Worm (Caenorhabditis elegans) whole organism, mixed stage, embryonic: ENCODE results near the gene T23E1.3.

Source experiments
- M03D4.4 ChIP-seq: sonication (generic microtip); optimal IDR thresholded peaks from 2 replicates; lab custom pipeline; 2017; ENCODE audit warnings: mild to moderate bottlenecking, missing genetic modification characterization, missing compliant biosample characterization
- bed-3 ChIP-seq: fragments of 200-800 bp; sonication (Bioruptor generic); optimal IDR thresholded peaks from 3 replicates; lab custom pipeline; 2018; ENCODE audit warnings: mild to moderate bottlenecking, missing genetic modification characterization, moderate library complexity, missing compliant biosample characterization
- blmp-1 ChIP-seq: fragments of 150-350 bp; optimal IDR thresholded peaks from 2 replicates; lab custom pipeline; 2014; ENCODE audit warnings: missing biosample characterization, missing genetic modification characterization
- ceh-83 ChIP-seq: fragments of 200-800 bp; sonication (Bioruptor generic); optimal IDR thresholded peaks from 2 replicates; lab custom pipeline; 2018; ENCODE audit warnings: mild to moderate bottlenecking, missing genetic modification characterization, missing compliant biosample characterization
- ces-1 ChIP-seq: fragments of 150-350 bp; optimal IDR thresholded peaks from 2 replicates; lab custom pipeline; 2014; ENCODE audit warnings: missing biosample characterization, missing genetic modification reagents, missing genetic modification characterization
- cnd-1 ChIP-seq: fragments of 200-800 bp; sonication (Bioruptor generic); optimal IDR thresholded peaks from 2 replicates; lab custom pipeline; 2018; ENCODE audit warnings: mild to moderate bottlenecking, missing genetic modification characterization, missing compliant biosample characterization
- drap-1 ChIP-seq: fragments of 200-800 bp; sonication (Bioruptor generic); optimal IDR thresholded peaks from 3 replicates; lab custom pipeline; 2018; ENCODE audit warnings: mild to moderate bottlenecking, missing genetic modification characterization, missing compliant biosample characterization
- flh-1 ChIP-seq: fragments of 200-800 bp; sonication (Bioruptor generic); optimal IDR thresholded peaks from 2 replicates; lab custom pipeline; 2018; ENCODE audit warnings: mild to moderate bottlenecking, missing genetic modification characterization, moderate library complexity, missing compliant biosample characterization
- ham-2 ChIP-seq: fragments of 200-800 bp; sonication (Bioruptor generic); optimal IDR thresholded peaks from 2 replicates; lab custom pipeline; 2018; ENCODE audit warnings: mild to moderate bottlenecking, missing genetic modification characterization, missing compliant biosample characterization
- hlh-1 ChIP-seq: fragments of 150-350 bp; optimal IDR thresholded peaks from 2 replicates; lab custom pipeline; 2014; ENCODE audit warnings: missing biosample characterization, missing genetic modification reagents, missing genetic modification characterization
- lin-13 ChIP-seq: fragments of 150-350 bp; optimal IDR thresholded peaks from 2 replicates; lab custom pipeline; 2014; ENCODE audit warnings: missing biosample characterization, missing genetic modification characterization
- mab-5 ChIP-seq: fragments of 150-350 bp; optimal IDR thresholded peaks from 2 replicates; lab custom pipeline; 2014; ENCODE audit warnings: missing biosample characterization, missing genetic modification characterization
- mep-1 ChIP-seq: fragments of 150-350 bp; optimal IDR thresholded peaks from 2 replicates; lab custom pipeline; 2017; ENCODE audit warnings: missing biosample characterization, missing genetic modification reagents, missing genetic modification characterization, inconsistent platforms
- mls-2 ChIP-seq: sonication (generic microtip); optimal IDR thresholded peaks from 2 replicates; lab custom pipeline; 2016; ENCODE audit warnings: mild to moderate bottlenecking, missing genetic modification characterization, moderate library complexity, missing compliant biosample characterization
- nhr-12 ChIP-seq: fragments of 150-350 bp; optimal IDR thresholded peaks from 2 replicates; lab custom pipeline; 2014; ENCODE audit warnings: missing biosample characterization, missing genetic modification characterization
- nhr-2 ChIP-seq: fragments of 150-350 bp; optimal IDR thresholded peaks from 2 replicates; lab custom pipeline; 2014; ENCODE audit warnings: missing biosample characterization, missing genetic modification characterization
- nhr-237 ChIP-seq: fragments of 150-350 bp; optimal IDR thresholded peaks from 2 replicates; lab custom pipeline; 2014; ENCODE audit warnings: missing biosample characterization, missing genetic modification characterization
- nhr-76 ChIP-seq: sonication (generic microtip); optimal IDR thresholded peaks from 2 replicates; lab custom pipeline; 2017; ENCODE audit warnings: missing biosample characterization, missing genetic modification characterization
- pha-4 ChIP-seq: fragments of 150-350 bp; optimal IDR thresholded peaks from 2 replicates; lab custom pipeline; 2018; ENCODE audit warnings: missing biosample characterization, missing genetic modification reagents, missing genetic modification characterization
- sem-2 ChIP-seq: fragments of 200-800 bp; sonication (Bioruptor generic); optimal IDR thresholded peaks from 2 replicates; lab custom pipeline; 2018; ENCODE audit warnings: mild to moderate bottlenecking, missing genetic modification characterization, missing compliant biosample characterization
- snpc-4 ChIP-seq: fragments of 150-350 bp; optimal IDR thresholded peaks from 2 replicates; lab custom pipeline; 2014; ENCODE audit warnings: missing biosample characterization, missing genetic modification characterization
- sptf-1 ChIP-seq: sonication (generic microtip); optimal IDR thresholded peaks from 2 replicates; lab custom pipeline; 2017; ENCODE audit warnings: mild to moderate bottlenecking, missing genetic modification characterization, moderate library complexity, missing compliant biosample characterization
- tbx-8 ChIP-seq: fragments of 200-800 bp; sonication (Bioruptor generic); optimal IDR thresholded peaks from 2 replicates; lab custom pipeline; 2018; ENCODE audit warnings: mild to moderate bottlenecking, missing genetic modification characterization, moderate library complexity, missing compliant biosample characterization
- unc-39 ChIP-seq: fragments of 150-350 bp; optimal IDR thresholded peaks from 2 replicates; lab custom pipeline; 2014; ENCODE audit warnings: missing biosample characterization, missing genetic modification characterization
- zip-8 ChIP-seq: fragments of 150-350 bp; optimal IDR thresholded peaks from 2 replicates; lab custom pipeline; 2014; ENCODE audit warnings: missing biosample characterization, missing genetic modification characterization
- ztf-11 ChIP-seq: fragments of 150-350 bp; optimal IDR thresholded peaks from 2 replicates; lab custom pipeline; 2014; ENCODE audit warnings: missing biosample characterization, missing genetic modification characterization

Gene T23E1.3

DNA sequence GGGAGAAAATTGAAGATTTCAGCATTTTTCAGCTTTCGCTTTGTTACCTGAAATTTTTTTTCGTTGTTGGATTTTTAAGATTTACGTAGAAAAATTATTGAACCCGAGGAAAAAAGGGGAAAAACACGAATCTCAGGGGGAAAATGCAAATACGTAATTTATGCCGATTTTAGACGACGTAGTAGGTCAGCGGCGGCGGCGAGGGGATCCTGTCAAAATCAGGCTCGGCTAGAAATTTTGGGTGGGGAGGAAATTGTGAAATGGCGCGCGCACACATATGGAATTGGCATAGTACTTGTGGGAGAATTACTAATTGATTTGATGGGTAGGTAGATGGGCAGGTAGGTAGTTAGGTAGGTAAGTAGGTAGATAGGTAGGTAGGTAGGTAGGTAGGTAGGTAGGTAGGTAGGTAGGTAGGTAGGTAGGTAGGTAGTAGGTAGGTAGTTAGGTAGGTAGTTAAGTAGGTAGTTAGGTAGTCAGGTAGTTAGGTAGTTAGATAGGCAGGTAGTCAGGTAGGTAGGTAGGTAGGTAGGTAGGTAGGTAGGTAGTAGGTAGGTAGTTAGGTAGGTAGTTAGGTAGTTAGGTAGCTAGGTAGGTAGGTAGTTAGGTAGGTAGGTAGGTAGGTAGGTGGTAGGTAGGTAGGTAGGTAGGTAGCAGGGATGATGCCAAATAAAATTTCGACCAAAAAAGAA is 30.5 kb downstream of the T23E1.3 start, which contains the start of gene nlp-81:
Gene nlp-81, minus strand, starts transcription at position 51 of the 692 bp plus-strand sequence.
- TF ChIP-seq unc-39 (tag; lab: Kevin White, UChicago), result no peak
- peak; percentile 66 for TF ChIP-seq sptf-1
- TF ChIP-seq, all 35 proteins: peak for 1

DNA sequence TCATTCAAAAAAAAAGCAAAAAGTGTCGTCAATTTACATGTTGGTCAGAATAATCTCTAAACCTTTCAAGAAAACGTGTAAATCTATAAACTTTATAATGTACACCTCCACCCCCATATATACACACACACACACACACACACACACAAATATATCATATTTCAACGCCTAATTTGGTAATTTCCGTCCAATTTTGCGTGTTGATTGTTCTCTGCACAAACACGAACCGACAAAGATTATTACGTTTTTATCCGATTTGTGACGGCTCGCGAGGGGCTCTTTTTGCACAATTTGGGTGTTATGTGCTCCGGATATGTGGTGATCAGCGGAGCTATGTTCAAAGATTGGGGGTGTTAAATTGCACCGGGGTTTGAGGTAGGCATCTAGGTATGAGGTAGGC is 37.2 kb downstream of the T23E1.3 start:
- no peak for TF ChIP-seq tbx-8
- TF ChIP-seq blmp-1 (tag; lab: Kevin White, UChicago), result no peak
- no peak for TF ChIP-seq mab-5 (tag; lab: Kevin White, UChicago)
- no peak for TF ChIP-seq cnd-1
- TF ChIP-seq sptf-1, result no peak
- no peak for TF ChIP-seq ztf-11 (tag; lab: Kevin White, UChicago)
- TF ChIP-seq flh-1 (GFP tag; lab: Kevin White, UChicago), result no peak
- TF ChIP-seq nhr-2 (tag; lab: Kevin White, UChicago), result no peak
- TF ChIP-seq hlh-1 (tag; lab: Kevin White, UChicago), result no peak
- TF ChIP-seq ces-1, result no peak
- no peak for TF ChIP-seq pha-4 (tag; lab: Kevin White, UChicago)
- no peak for TF ChIP-seq mls-2 (tag; lab: Kevin White, UChicago)
- no peak for TF ChIP-seq unc-39 (tag; lab: Kevin White, UChicago)
- no peak for TF ChIP-seq snpc-4
- no peak for TF ChIP-seq nhr-12 (tag; lab: Kevin White, UChicago)
- no peak for TF ChIP-seq nhr-76
- no peak for TF ChIP-seq lin-13 (tag; lab: Kevin White, UChicago)

DNA sequence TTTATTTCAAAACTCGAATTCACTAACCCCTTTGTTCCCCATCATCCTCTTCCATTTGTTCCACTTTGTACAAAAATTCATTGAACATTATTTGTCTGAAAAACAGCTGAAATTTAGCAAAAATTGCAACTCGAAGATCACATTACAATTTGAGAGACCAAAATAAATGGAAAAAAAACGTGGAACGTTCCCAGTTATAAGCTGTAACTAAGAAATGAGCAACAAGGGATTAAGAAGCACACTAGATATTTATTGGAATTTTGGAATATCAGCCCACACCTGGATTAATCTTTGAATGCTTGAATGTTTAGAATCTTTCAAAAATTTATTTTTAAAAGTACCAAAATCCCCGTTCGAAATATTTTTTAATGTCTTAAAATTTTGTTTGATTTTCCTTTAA is 45.8 kb downstream of the T23E1.3 start, which contains the start of gene Y67D8B.2:
Gene Y67D8B.2, minus strand, starts transcription at position 101 of the 400 bp plus-strand sequence.
- TF ChIP-seq mab-5 (tag; lab: Kevin White, UChicago) (no peak), nhr-237 (tag; lab: Kevin White, UChicago) (no peak), pha-4 (tag; lab: Kevin White, UChicago) (no peak), tbx-8 (no peak), bed-3 (GFP tag; lab: Kevin White, UChicago) (no peak), sem-2 (GFP tag; lab: Kevin White, UChicago) (no peak), ceh-83 (no peak), drap-1 (GFP tag; lab: Kevin White, UChicago) (no peak), M03D4.4 (tag; lab: Kevin White, UChicago) (no peak), hlh-1 (tag; lab: Kevin White, UChicago) (no peak), mep-1 (no peak), sptf-1 (no peak)

DNA sequence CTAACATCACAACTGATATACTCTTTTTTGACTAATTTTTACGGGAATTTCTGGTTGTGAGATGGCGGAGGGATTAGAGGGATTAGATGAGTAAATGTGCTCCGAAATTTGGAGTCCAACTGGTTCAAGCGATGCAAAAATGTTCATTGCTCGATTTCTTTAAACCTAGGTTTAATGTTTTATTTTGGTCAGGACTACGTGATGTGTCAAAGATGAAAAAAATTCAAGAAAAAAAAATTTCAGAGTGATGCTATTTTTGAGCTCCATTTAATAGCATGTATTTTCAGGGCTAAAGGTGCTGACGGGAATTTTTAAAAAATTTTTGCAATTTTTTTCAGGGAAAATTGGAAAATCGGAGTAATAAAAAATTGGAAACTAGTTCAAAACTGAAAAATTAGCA is 50.7 kb downstream of the T23E1.3 start:
- TF ChIP-seq zip-8 (tag; lab: Kevin White, UChicago) (no peak), ham-2 (GFP tag; lab: Kevin White, UChicago) (no peak), sptf-1 (no peak)
